Worm (Caenorhabditis elegans) whole organism, late embryonic: ENCODE measurements around the gene srw-40.
A peak's percentile ranks its signal among the peaks of the same experiment; 100 is the strongest.

Experiments
- F13H6.1 ChIP-seq: sonication (generic microtip); optimal IDR thresholded peaks from 2 replicates; lab custom pipeline; 2016; ENCODE audit warnings: missing genetic modification characterization, missing compliant biosample characterization
- K02D7.2 ChIP-seq: sonication (generic microtip); optimal IDR thresholded peaks from 2 replicates; lab custom pipeline; 2017; ENCODE audit warnings: mild to moderate bottlenecking, missing genetic modification characterization, missing compliant biosample characterization
- T23F11.4 ChIP-seq: fragments of 200-800 bp; sonication (Bioruptor generic); optimal IDR thresholded peaks from 2 replicates; lab custom pipeline; 2018; ENCODE audit warnings: mild to moderate bottlenecking, missing genetic modification characterization, missing compliant biosample characterization
- Y22D7AL.16 ChIP-seq: sonication (generic microtip); optimal IDR thresholded peaks from 2 replicates; lab custom pipeline; 2016; ENCODE audit warnings: missing genetic modification characterization, missing compliant biosample characterization
- ahr-1 ChIP-seq: sonication (generic microtip); optimal IDR thresholded peaks from 2 replicates; lab custom pipeline; 2016; ENCODE audit warnings: missing genetic modification characterization, missing compliant biosample characterization
- ceh-18 ChIP-seq: sonication (generic microtip); optimal IDR thresholded peaks from 2 replicates; lab custom pipeline; 2016; ENCODE audit warnings: missing genetic modification characterization, missing compliant biosample characterization
- ceh-2 ChIP-seq: sonication (generic microtip); optimal IDR thresholded peaks from 2 replicates; lab custom pipeline; 2016; ENCODE audit warnings: missing genotype, missing genetic modification characterization, missing compliant biosample characterization
- ceh-22 ChIP-seq: sonication (generic microtip); optimal IDR thresholded peaks from 2 replicates; lab custom pipeline; 2017; ENCODE audit warnings: missing biosample characterization, missing genetic modification characterization
- ceh-24 ChIP-seq: sonication (generic microtip); optimal IDR thresholded peaks from 2 replicates; lab custom pipeline; 2016; ENCODE audit warnings: mild to moderate bottlenecking, missing genetic modification characterization, missing compliant biosample characterization
- ceh-34 ChIP-seq: sonication (generic microtip); optimal IDR thresholded peaks from 2 replicates; lab custom pipeline; 2016; ENCODE audit warnings: mild to moderate bottlenecking, missing genetic modification characterization, missing compliant biosample characterization
- che-1 ChIP-seq: sonication (generic microtip); optimal IDR thresholded peaks from 2 replicates; lab custom pipeline; 2016; ENCODE audit warnings: mild to moderate bottlenecking, missing genetic modification characterization, missing compliant biosample characterization
- elt-2 ChIP-seq: sonication (generic microtip); optimal IDR thresholded peaks from 2 replicates; lab custom pipeline; 2016; ENCODE audit warnings: missing genetic modification reagents, missing genetic modification characterization, missing compliant biosample characterization
- elt-4 ChIP-seq: sonication (generic microtip); optimal IDR thresholded peaks from 2 replicates; lab custom pipeline; 2016; ENCODE audit warnings: missing genetic modification characterization, missing compliant biosample characterization
- gmeb-2 ChIP-seq: sonication (generic microtip); optimal IDR thresholded peaks from 2 replicates; lab custom pipeline; 2016; ENCODE audit warnings: missing genetic modification characterization, inconsistent platforms, missing compliant biosample characterization
- hlh-13 ChIP-seq: fragments of 200-800 bp; sonication (Bioruptor generic); optimal IDR thresholded peaks from 2 replicates; lab custom pipeline; 2018; ENCODE audit warnings: mild to moderate bottlenecking, missing genetic modification characterization, missing compliant biosample characterization
- hlh-30 ChIP-seq: sonication (generic microtip); optimal IDR thresholded peaks from 2 replicates; lab custom pipeline; 2017; ENCODE audit warnings: antibody characterized with exemption, missing genetic modification characterization, missing compliant biosample characterization; ENCODE audit not compliant: insufficient read depth
- hlh-8 ChIP-seq: sonication (generic microtip); optimal IDR thresholded peaks from 2 replicates; lab custom pipeline; 2016; ENCODE audit warnings: missing genotype, missing genetic modification characterization, missing compliant biosample characterization
- lim-6 ChIP-seq: sonication (generic microtip); optimal IDR thresholded peaks from 2 replicates; lab custom pipeline; 2016; ENCODE audit warnings: missing genetic modification characterization, missing compliant biosample characterization
- lin-11 ChIP-seq: fragments of 200-800 bp; sonication (Bioruptor generic); optimal IDR thresholded peaks from 2 replicates; lab custom pipeline; 2018; ENCODE audit warnings: mild to moderate bottlenecking, missing genetic modification characterization, missing compliant biosample characterization
- nfya-1 ChIP-seq: sonication (generic microtip); optimal IDR thresholded peaks from 2 replicates; lab custom pipeline; 2017; ENCODE audit warnings: missing genetic modification characterization, mild to moderate bottlenecking, missing compliant biosample characterization, antibody characterized with exemption, moderate library complexity
- nhr-11 ChIP-seq: fragments of 150-350 bp; optimal IDR thresholded peaks from 2 replicates; lab custom pipeline; 2014; ENCODE audit warnings: missing biosample characterization, missing genetic modification characterization
- nhr-232 ChIP-seq: sonication (generic microtip); optimal IDR thresholded peaks from 2 replicates; lab custom pipeline; 2016; ENCODE audit warnings: missing genetic modification characterization, missing compliant biosample characterization
- odd-2 ChIP-seq: sonication (generic microtip); optimal IDR thresholded peaks from 2 replicates; lab custom pipeline; 2017; ENCODE audit warnings: antibody characterized with exemption, mild to moderate bottlenecking, missing genetic modification characterization, missing compliant biosample characterization
- pat-9 ChIP-seq: fragments of 200-800 bp; sonication (Bioruptor generic); optimal IDR thresholded peaks from 2 replicates; lab custom pipeline; 2018; ENCODE audit warnings: mild to moderate bottlenecking, missing genetic modification characterization, moderate library complexity, missing compliant biosample characterization
- pax-1 ChIP-seq: fragments of 150-350 bp; optimal IDR thresholded peaks from 2 replicates; lab custom pipeline; 2014; ENCODE audit warnings: missing biosample characterization, missing genetic modification characterization
- pros-1 ChIP-seq: fragments of 150-350 bp; optimal IDR thresholded peaks from 2 replicates; lab custom pipeline; 2014; ENCODE audit warnings: missing biosample characterization, missing genetic modification reagents, missing genetic modification characterization
- ref-2 ChIP-seq: sonication (generic microtip); optimal IDR thresholded peaks from 2 replicates; lab custom pipeline; 2016; ENCODE audit warnings: missing genetic modification characterization, missing compliant biosample characterization
- rnt-1 ChIP-seq: sonication (generic microtip); optimal IDR thresholded peaks from 2 replicates; lab custom pipeline; 2016; ENCODE audit warnings: missing genetic modification characterization, missing compliant biosample characterization
- syd-9 ChIP-seq: sonication (generic microtip); optimal IDR thresholded peaks from 2 replicates; lab custom pipeline; 2016; ENCODE audit warnings: mild to moderate bottlenecking, missing genetic modification characterization, moderate library complexity, missing compliant biosample characterization
- unc-42 ChIP-seq: sonication (generic microtip); optimal IDR thresholded peaks from 2 replicates; lab custom pipeline; 2016; ENCODE audit warnings: missing genotype, missing genetic modification characterization, missing compliant biosample characterization
- unc-55 ChIP-seq: sonication (generic microtip); optimal IDR thresholded peaks from 2 replicates; lab custom pipeline; 2017; ENCODE audit warnings: missing biosample characterization, missing genetic modification reagents, missing genetic modification characterization
- unc-86 ChIP-seq: sonication (generic microtip); optimal IDR thresholded peaks from 2 replicates; lab custom pipeline; 2016; ENCODE audit warnings: missing genetic modification characterization, missing compliant biosample characterization
- zip-5 ChIP-seq: sonication (generic microtip); optimal IDR thresholded peaks from 2 replicates; lab custom pipeline; 2016; ENCODE audit warnings: missing genetic modification characterization, missing compliant biosample characterization

srw-40 gene

DNA sequence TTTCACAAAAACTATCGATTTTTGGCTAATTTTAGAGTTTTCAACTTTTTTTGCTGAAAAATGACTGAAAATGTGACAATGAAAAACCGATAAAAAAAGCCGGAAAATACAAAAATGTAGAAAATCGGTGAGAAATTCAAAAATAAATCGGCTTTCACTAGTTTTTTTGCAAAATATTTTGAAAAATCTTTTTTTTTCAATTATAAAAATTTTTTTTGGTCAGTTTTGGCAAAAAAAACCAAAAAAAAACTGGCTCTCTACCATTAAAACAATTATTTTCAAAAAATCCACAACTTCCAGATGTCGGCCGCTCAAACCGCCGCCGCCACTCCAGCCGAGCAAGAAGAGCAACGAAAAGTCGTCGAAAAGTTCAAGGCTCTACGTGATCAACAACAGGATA lies 10.5 kb upstream of the srw-40 start, which contains the start of gene pfd-2:
Gene pfd-2, plus strand, starts transcription at position 301 of the 400 bp plus-strand sequence.
- no peak for TF ChIP-seq zip-5 (tag; lab: Kevin White, UChicago)
- TF ChIP-seq unc-42 (tag; lab: Kevin White, UChicago): no peak
- TF ChIP-seq nhr-11: no peak
- TF ChIP-seq ceh-18: no peak
- no peak for TF ChIP-seq nfya-1 (tag; lab: Kevin White, UChicago)
- TF ChIP-seq rnt-1 (tag; lab: Kevin White, UChicago): no peak
- no peak for TF ChIP-seq elt-2
- no peak for TF ChIP-seq pax-1 (tag; lab: Kevin White, UChicago)
- no peak for TF ChIP-seq nhr-232 (tag; lab: Kevin White, UChicago)
- TF ChIP-seq, all 69 proteins: peak for 0

DNA sequence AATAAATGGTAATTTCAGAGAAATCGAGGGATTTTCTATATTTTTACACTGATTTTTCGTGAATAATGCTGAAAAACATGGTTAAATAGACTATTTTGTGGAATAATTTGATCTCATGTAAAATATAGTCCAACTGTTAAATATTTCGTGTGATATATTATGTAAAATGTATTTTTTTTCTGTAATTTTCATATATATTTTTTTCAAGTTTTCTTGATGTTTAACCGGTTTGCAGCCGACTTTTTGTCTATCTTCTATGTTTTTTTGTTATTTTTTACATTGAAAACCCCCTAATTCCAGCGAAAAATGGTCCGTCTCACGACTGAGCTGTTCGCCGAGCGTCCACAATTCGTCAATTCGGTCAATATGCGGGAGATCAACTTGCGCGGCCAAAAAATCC lies 8.2 kb upstream of the srw-40 start, which contains the start of gene mog-2:
Gene mog-2, plus strand, starts transcription at position 301 of the 400 bp plus-strand sequence.
- TF ChIP-seq nhr-232 (tag; lab: Kevin White, UChicago): no peak
- no peak for TF ChIP-seq gmeb-2 (tag; lab: Kevin White, UChicago)
- no peak for TF ChIP-seq Y22D7AL.16 (tag; lab: Kevin White, UChicago)
- TF ChIP-seq hlh-30 (tag; lab: Kevin White, UChicago): no peak
- TF ChIP-seq F13H6.1: no peak
- no peak for TF ChIP-seq elt-4
- no peak for TF ChIP-seq hlh-8 (tag; lab: Kevin White, UChicago)
- TF ChIP-seq pax-1 (tag; lab: Kevin White, UChicago): no peak
- TF ChIP-seq lin-11 (tag; lab: Kevin White, UChicago): no peak
- no peak for TF ChIP-seq ref-2 (tag; lab: Kevin White, UChicago)
- no peak for TF ChIP-seq ceh-18
- no peak for TF ChIP-seq hlh-13

DNA sequence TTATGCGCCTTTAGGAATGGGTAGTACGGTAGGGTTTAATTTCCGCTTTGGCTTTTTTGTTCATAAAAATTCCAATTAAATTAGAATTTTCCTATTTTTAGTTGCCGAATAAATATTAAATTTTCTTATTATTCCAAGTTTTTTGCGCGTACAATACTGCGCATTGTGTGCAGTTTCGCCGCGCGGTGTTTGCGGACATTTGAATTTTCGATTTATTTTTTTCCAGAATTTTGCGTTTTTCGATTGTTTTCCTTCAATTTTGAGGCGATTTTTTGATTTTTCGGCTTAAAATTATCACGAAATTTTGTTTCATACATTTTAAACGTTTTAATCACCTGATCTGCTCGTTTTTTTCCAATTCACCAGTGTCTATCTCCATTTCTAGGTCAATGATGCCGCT lies 7.0 kb upstream of the srw-40 start, which contains the start of gene H20J04.6:
Gene H20J04.6, plus strand, starts transcription at position 386 of the 400 bp plus-strand sequence.
- peak; percentile 25 for TF ChIP-seq unc-42 (tag; lab: Kevin White, UChicago)
- TF ChIP-seq lim-6 (tag; lab: Kevin White, UChicago): no peak

DNA sequence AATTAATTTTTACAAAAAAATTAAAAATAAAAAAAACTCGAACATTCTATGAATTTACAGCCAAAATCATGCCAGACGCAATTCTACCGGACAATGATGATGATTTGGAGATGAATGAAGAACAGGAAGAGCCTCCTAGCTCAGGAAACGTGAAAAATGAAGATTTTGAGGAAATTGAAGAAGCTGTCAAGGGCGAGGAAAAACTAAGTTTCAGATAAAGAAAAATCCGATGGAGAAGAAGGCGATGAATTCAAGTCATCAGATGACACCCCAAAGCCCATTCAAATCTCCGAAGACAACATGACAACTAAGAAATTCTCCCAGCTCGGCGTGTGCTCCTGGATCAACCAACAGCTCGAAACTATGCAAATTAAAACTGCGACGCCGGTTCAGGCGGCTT lies 5.9 kb upstream of the srw-40 start, which contains the start of gene Y52E8A.1:
Gene Y52E8A.1, plus strand, starts transcription at position 301 of the 400 bp plus-strand sequence.
- no peak for TF ChIP-seq nhr-232 (tag; lab: Kevin White, UChicago)
- TF ChIP-seq unc-55 (GFP tag; lab: Kevin White, UChicago): no peak
- TF ChIP-seq pros-1 (tag; lab: Kevin White, UChicago): no peak
- TF ChIP-seq ceh-24: no peak
- no peak for TF ChIP-seq lim-6 (tag; lab: Kevin White, UChicago)
- no peak for TF ChIP-seq K02D7.2 (tag; lab: Kevin White, UChicago)
- no peak for TF ChIP-seq F13H6.1
- no peak for TF ChIP-seq ceh-22 (tag; lab: Kevin White, UChicago)
- TF ChIP-seq elt-2: no peak
- no peak for TF ChIP-seq T23F11.4 (GFP tag; lab: Kevin White, UChicago)
- no peak for TF ChIP-seq ahr-1
- TF ChIP-seq hlh-8 (tag; lab: Kevin White, UChicago): no peak
- TF ChIP-seq ceh-2 (tag; lab: Kevin White, UChicago): no peak
- TF ChIP-seq ceh-34 (tag; lab: Kevin White, UChicago): no peak
- no peak for TF ChIP-seq rnt-1 (tag; lab: Kevin White, UChicago)
- no peak for TF ChIP-seq syd-9

DNA sequence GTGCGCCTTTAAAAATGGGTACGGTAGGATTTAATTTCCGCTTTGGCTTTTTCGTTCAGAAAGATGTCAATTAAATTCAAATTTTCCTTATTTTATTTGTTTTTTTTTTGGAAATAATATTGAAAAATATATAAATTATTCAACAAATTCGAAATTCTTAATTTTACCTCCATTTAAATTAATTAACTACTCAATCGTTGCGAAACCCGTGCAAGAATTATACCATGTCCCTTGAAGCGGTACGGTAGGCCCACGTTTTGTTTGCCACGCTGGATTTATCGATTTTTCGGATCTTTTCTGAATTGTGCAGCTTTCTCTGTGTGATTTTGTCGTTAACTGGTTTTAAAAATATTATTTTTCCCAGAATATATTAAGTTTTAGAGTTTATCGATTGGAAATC lies 4.5 kb upstream of the srw-40 start, which contains the start of gene Y52E8A.2:
Gene Y52E8A.2, plus strand, starts transcription at position 382 of the 400 bp plus-strand sequence.
- TF ChIP-seq pat-9 (tag; lab: Kevin White, UChicago) (no peak), odd-2 (tag; lab: Kevin White, UChicago) (no peak), che-1 (tag; lab: Kevin White, UChicago) (no peak), gmeb-2 (tag; lab: Kevin White, UChicago) (no peak), nfya-1 (tag; lab: Kevin White, UChicago) (no peak), unc-86 (tag; lab: Kevin White, UChicago) (no peak)
